Fruit fly (Drosophila melanogaster) Kc167 (cell line): ENCODE results near the gene ND-SGDH.

Source experiments
- Myc ChIP-seq: fragments of >200 bp; optimal IDR thresholded peaks from 2 replicates; lab custom pipeline; 2017; ENCODE audit warnings: missing external identifiers
- Sin3A ChIP-seq: fragments of >200 bp; optimal IDR thresholded peaks from 2 replicates; lab custom pipeline; 2018; ENCODE audit warnings: missing external identifiers
- h ChIP-seq: fragments of >200 bp; optimal IDR thresholded peaks from 3 replicates; lab custom pipeline; 2018; ENCODE audit warnings: missing external identifiers
- psq ChIP-seq: fragments of >200 bp; optimal IDR thresholded peaks from 2 replicates; lab custom pipeline; 2017; ENCODE audit warnings: missing external identifiers
- ttk ChIP-seq: sonication (Bioruptor generic); optimal IDR thresholded peaks from 2 replicates; lab custom pipeline; 2017; ENCODE audit warnings: missing external identifiers

dm6 chr3L:12119875-12120485, 18.4 kb downstream of the ND-SGDH start, which contains the start of gene CG11560:
- TF ChIP-seq psq (no peak), h (lab: Kevin White, UChicago) (no peak), Myc (lab: Kevin White, UChicago) (no peak), ttk (lab: Kevin White, UChicago) (no peak), Sin3A (lab: Kevin White, UChicago) (no peak)
